Worm (Caenorhabditis elegans): ENCODE measurements around the gene R53.4.

ce11 chrII:9974967-9975366 is 7.1 kb upstream of the R53.4 start, which contains the start of gene aakg-5:
- TF ChIP-seq elt-3 (tag; optimal IDR thresholded peaks at IDR 0.05) (no peak), lin-13 (tag; optimal IDR thresholded peaks at IDR 0.05) (no peak), elt-1 (tag; optimal IDR thresholded peaks at IDR 0.05; ENCODE audit: borderline replicate concordance, insufficient read depth) (no peak), unc-62 (GFP tag; optimal IDR thresholded peaks at IDR 0.05) (no peak), nhr-28 (tag; optimal IDR thresholded peaks at IDR 0.05) (no peak), M03D4.4 (tag; optimal IDR thresholded peaks at IDR 0.05) (no peak), blmp-1 (tag; optimal IDR thresholded peaks at IDR 0.05) (no peak), drap-1 (GFP tag; optimal IDR thresholded peaks at IDR 0.05) (no peak), lsy-2 (tag; optimal IDR thresholded peaks at IDR 0.05) (no peak), mep-1 (tag; optimal IDR thresholded peaks at IDR 0.05) (no peak), nhr-237 (tag; optimal IDR thresholded peaks at IDR 0.05) (no peak)

Measured in whole organism, mixed stage, embryonic.